Fruit fly (Drosophila melanogaster) whole organism, embryonic: ENCODE results near the gene CG14395.
A peak's percentile ranks its signal among the peaks of the same experiment; 100 is the strongest.

ENCODE experiments used
- Adf1 ChIP-seq: fragments of 200-800 bp; sonication (Bioruptor generic); IDR thresholded peaks from 2 replicates; pipeline ENCODE4 v1.3.6; 2022; ENCODE audit warnings: missing biosample characterization, missing genetic modification characterization
- Antp ChIP-seq: fragments of 200-800 bp; sonication (Bioruptor generic); optimal IDR thresholded peaks from 3 replicates; lab custom pipeline; 2016; ENCODE audit warnings: missing biosample characterization, missing genetic modification characterization
- Bteb2 ChIP-seq: fragments of 200-800 bp; sonication (Bioruptor generic); optimal IDR thresholded peaks from 2 replicates; lab custom pipeline; 2016; ENCODE audit warnings: missing biosample characterization, missing genetic modification characterization
- CG10209 ChIP-seq: fragments of 200-800 bp; sonication (Bioruptor generic); optimal IDR thresholded peaks from 3 replicates; lab custom pipeline; 2017; ENCODE audit warnings: missing biosample characterization, mild to moderate bottlenecking, missing genetic modification characterization, missing genetic modification reagents
- CG10565 ChIP-seq: fragments of 200-800 bp; sonication (Bioruptor generic); optimal IDR thresholded peaks from 3 replicates; lab custom pipeline; 2016; ENCODE audit warnings: missing biosample characterization, mild to moderate bottlenecking, missing genetic modification characterization
- CG11085 ChIP-seq: fragments of 200-800 bp; sonication (Bioruptor generic); IDR thresholded peaks from 2 replicates; pipeline ENCODE4 v1.3.6; 2022; ENCODE audit warnings: missing biosample characterization, missing genetic modification characterization
- CG11696 ChIP-seq: fragments of 200-800 bp; sonication (Bioruptor generic); IDR thresholded peaks from 2 replicates; pipeline ENCODE4 v1.3.6; 2022; ENCODE audit warnings: missing biosample characterization, missing genetic modification characterization
- CG11723 ChIP-seq: fragments of 200-800 bp; sonication (Bioruptor generic); optimal IDR thresholded peaks from 2 replicates; lab custom pipeline; 2017; ENCODE audit warnings: missing biosample characterization, mild to moderate bottlenecking, missing genetic modification characterization
- CG13894 ChIP-seq: fragments of 200-800 bp; sonication (Bioruptor generic); optimal IDR thresholded peaks from 3 replicates; lab custom pipeline; 2018; ENCODE audit warnings: missing biosample characterization, mild to moderate bottlenecking, missing genetic modification characterization, moderate library complexity
- CG14667 ChIP-seq: fragments of 200-800 bp; sonication (Bioruptor generic); IDR thresholded peaks from 2 replicates; pipeline ENCODE4 v1.3.6; 2022; ENCODE audit warnings: missing biosample characterization, missing genetic modification characterization
- CG15514 ChIP-seq: fragments of 200-800 bp; sonication (Bioruptor generic); optimal IDR thresholded peaks from 3 replicates; lab custom pipeline; 2017; ENCODE audit warnings: missing biosample characterization, missing genetic modification characterization, mild to moderate bottlenecking, moderate library complexity, missing genetic modification reagents
- CG17186 ChIP-seq: fragments of 200-800 bp; sonication (Bioruptor generic); optimal IDR thresholded peaks from 3 replicates; lab custom pipeline; 2017; ENCODE audit warnings: missing biosample characterization, missing genetic modification reagents, missing genetic modification characterization
- CG2129 ChIP-seq: fragments of 200-800 bp; sonication (Bioruptor generic); IDR thresholded peaks from 2 replicates; pipeline ENCODE4 v1.3.6; 2022; ENCODE audit warnings: missing biosample characterization, missing genetic modification characterization; ENCODE audit not compliant: partially characterized antibody
- CG2202 ChIP-seq: fragments of 200-800 bp; sonication (Bioruptor generic); optimal IDR thresholded peaks from 2 replicates; lab custom pipeline; 2018; ENCODE audit warnings: missing biosample characterization, mild to moderate bottlenecking, missing genetic modification characterization
- CG2889 ChIP-seq: fragments of 200-800 bp; sonication (Bioruptor generic); IDR thresholded peaks from 3 replicates; pipeline ENCODE4 v1.3.6; 2022; ENCODE audit warnings: missing biosample characterization, missing genetic modification characterization
- CG33213 ChIP-seq: fragments of 200-800 bp; sonication (Bioruptor generic); optimal IDR thresholded peaks from 3 replicates; lab custom pipeline; 2016; ENCODE audit warnings: missing biosample characterization, missing genetic modification characterization
- CG3838 ChIP-seq: fragments of 200-800 bp; sonication (Bioruptor generic); optimal IDR thresholded peaks from 3 replicates; lab custom pipeline; 2016; ENCODE audit warnings: missing biosample characterization, missing genetic modification characterization
- CG42726 ChIP-seq: fragments of 200-800 bp; sonication (Bioruptor generic); IDR thresholded peaks from 2 replicates; pipeline ENCODE4 v1.3.6; 2022; ENCODE audit warnings: missing biosample characterization, missing genetic modification characterization; ENCODE audit not compliant: partially characterized antibody
- CG4328 ChIP-seq: fragments of 200-800 bp; sonication (Bioruptor generic); optimal IDR thresholded peaks from 3 replicates; lab custom pipeline; 2017; ENCODE audit warnings: missing biosample characterization, missing genetic modification reagents, missing genetic modification characterization
- CG43689 ChIP-seq: fragments of 200-800 bp; sonication (Bioruptor generic); IDR thresholded peaks from 2 replicates; pipeline ENCODE4 v1.3.6; 2022; ENCODE audit warnings: missing biosample characterization, missing genetic modification characterization
- CG4617 ChIP-seq: fragments of 200-800 bp; sonication (Bioruptor generic); optimal IDR thresholded peaks from 3 replicates; lab custom pipeline; 2016; ENCODE audit warnings: missing biosample characterization, missing genetic modification characterization, borderline replicate concordance
- CG4854 ChIP-seq: fragments of 200-800 bp; sonication (Bioruptor generic); optimal IDR thresholded peaks from 2 replicates; lab custom pipeline; 2016; ENCODE audit warnings: missing biosample characterization, missing genetic modification characterization, inconsistent platforms
- CG6272 ChIP-seq: fragments of 200-800 bp; sonication (Bioruptor generic); IDR thresholded peaks from 2 replicates; pipeline ENCODE4 v1.3.6; 2022; ENCODE audit warnings: missing biosample characterization, missing genetic modification characterization
- CG8388 ChIP-seq: fragments of 200-800 bp; sonication (Bioruptor generic); optimal IDR thresholded peaks from 2 replicates; lab custom pipeline; 2019; ENCODE audit warnings: missing biosample characterization, mild to moderate bottlenecking, missing genetic modification characterization, moderate library complexity
- CG9609 ChIP-seq: fragments of 200-800 bp; sonication (Bioruptor generic); optimal IDR thresholded peaks from 3 replicates; lab custom pipeline; 2016; ENCODE audit warnings: missing biosample characterization, missing genetic modification characterization
- CkIIα-i1 ChIP-seq: fragments of 200-800 bp; sonication (Bioruptor generic); IDR thresholded peaks from 2 replicates; pipeline ENCODE4 v1.3.6; 2022; ENCODE audit warnings: missing biosample characterization, missing genetic modification characterization
- Dbx ChIP-seq: fragments of 200-800 bp; sonication (Bioruptor generic); IDR thresholded peaks from 3 replicates; pipeline ENCODE4 v1.3.6; 2022; ENCODE audit warnings: missing biosample characterization, missing genetic modification characterization
- Dip2 ChIP-seq: fragments of 200-800 bp; sonication (Bioruptor generic); IDR thresholded peaks from 2 replicates; pipeline ENCODE4 v1.3.6; 2022; ENCODE audit warnings: missing biosample characterization, missing genetic modification characterization
- E2f2 ChIP-seq: fragments of 200-800 bp; sonication (Bioruptor generic); IDR thresholded peaks from 2 replicates; pipeline ENCODE4 v1.3.6; 2022; ENCODE audit warnings: missing biosample characterization, missing genetic modification characterization
- Elba2 ChIP-seq: fragments of 200-800 bp; sonication (Bioruptor generic); optimal IDR thresholded peaks from 3 replicates; lab custom pipeline; 2016; ENCODE audit warnings: missing biosample characterization, missing genetic modification characterization
- Lim3 ChIP-seq: fragments of 200-800 bp; sonication (Bioruptor generic); IDR thresholded peaks from 2 replicates; pipeline ENCODE4 v1.3.6; 2022; ENCODE audit warnings: missing biosample characterization, missing genetic modification characterization
- Lpt ChIP-seq: fragments of >200 bp; optimal IDR thresholded peaks from 2 replicates; lab custom pipeline; 2018; ENCODE audit warnings: missing biosample characterization, missing genetic modification characterization
- Mrtf ChIP-seq: fragments of 200-800 bp; sonication (Bioruptor generic); IDR thresholded peaks from 3 replicates; pipeline ENCODE4 v1.3.6; 2022; ENCODE audit warnings: missing biosample characterization, missing genetic modification characterization
- PHDP ChIP-seq: fragments of 200-800 bp; sonication (Bioruptor generic); optimal IDR thresholded peaks from 3 replicates; lab custom pipeline; 2018; ENCODE audit warnings: missing biosample characterization, mild to moderate bottlenecking, missing genetic modification characterization, moderate library complexity
- amos ChIP-seq: fragments of 200-800 bp; sonication (Bioruptor generic); IDR thresholded peaks from 2 replicates; pipeline ENCODE4 v1.3.6; 2022; ENCODE audit warnings: missing biosample characterization, missing genetic modification characterization; ENCODE audit not compliant: partially characterized antibody
- cad ChIP-seq: fragments of >200 bp; optimal IDR thresholded peaks from 2 replicates; lab custom pipeline; 2017; ENCODE audit warnings: missing biosample characterization, missing genetic modification characterization
- ems ChIP-seq: fragments of 200-800 bp; sonication (Bioruptor generic); optimal IDR thresholded peaks from 3 replicates; lab custom pipeline; 2016; ENCODE audit warnings: missing biosample characterization, missing genetic modification characterization
- fd64A ChIP-seq: fragments of 200-800 bp; sonication (Bioruptor generic); optimal IDR thresholded peaks from 3 replicates; lab custom pipeline; 2018; ENCODE audit warnings: missing biosample characterization, mild to moderate bottlenecking, missing genetic modification characterization
- inv ChIP-seq: fragments of 200-800 bp; sonication (Bioruptor generic); IDR thresholded peaks from 2 replicates; pipeline ENCODE4 v1.3.6; 2022; ENCODE audit warnings: missing biosample characterization, missing genetic modification characterization; ENCODE audit not compliant: partially characterized antibody
- klu ChIP-seq: fragments of 200-800 bp; sonication (Bioruptor generic); IDR thresholded peaks from 2 replicates; pipeline ENCODE4 v1.3.6; 2022; ENCODE audit warnings: missing biosample characterization, missing genetic modification characterization
- lbe ChIP-seq: fragments of 200-800 bp; sonication (Bioruptor generic); optimal IDR thresholded peaks from 2 replicates; lab custom pipeline; 2016; ENCODE audit warnings: missing biosample characterization, mild to moderate bottlenecking, missing genetic modification characterization
- maf-S ChIP-seq: fragments of 200-800 bp; sonication (Bioruptor generic); optimal IDR thresholded peaks from 2 replicates; lab custom pipeline; 2016; ENCODE audit warnings: missing biosample characterization, missing genetic modification characterization
- oc ChIP-seq: fragments of 200-800 bp; sonication (Bioruptor generic); optimal IDR thresholded peaks from 2 replicates; lab custom pipeline; 2018; ENCODE audit warnings: missing biosample characterization, mild to moderate bottlenecking, missing genetic modification characterization, moderate library complexity
- ranshi ChIP-seq: fragments of 200-800 bp; sonication (Bioruptor generic); IDR thresholded peaks from 2 replicates; pipeline ENCODE4 v1.3.6; 2022; ENCODE audit warnings: missing biosample characterization, missing genetic modification characterization
- run ChIP-seq: fragments of 200-800 bp; sonication (Bioruptor generic); optimal IDR thresholded peaks from 3 replicates; lab custom pipeline; 2018; ENCODE audit warnings: missing biosample characterization, mild to moderate bottlenecking, missing genetic modification characterization
- salm ChIP-seq: fragments of 200-800 bp; sonication (Bioruptor generic); optimal IDR thresholded peaks from 2 replicates; lab custom pipeline; 2018; ENCODE audit warnings: missing biosample characterization, mild to moderate bottlenecking, missing genetic modification characterization
- scrt ChIP-seq: fragments of 200-800 bp; sonication (Bioruptor generic); optimal IDR thresholded peaks from 2 replicates; lab custom pipeline; 2018; ENCODE audit warnings: missing biosample characterization, mild to moderate bottlenecking, missing genetic modification characterization, moderate library complexity
- slou ChIP-seq: fragments of 200-800 bp; sonication (Bioruptor generic); optimal IDR thresholded peaks from 3 replicates; lab custom pipeline; 2016; ENCODE audit warnings: missing biosample characterization, missing genetic modification characterization
- sna ChIP-seq: fragments of 200-800 bp; sonication (Bioruptor generic); IDR thresholded peaks from 2 replicates; pipeline ENCODE4 v1.3.6; 2022; ENCODE audit warnings: missing biosample characterization, missing genetic modification characterization; ENCODE audit not compliant: partially characterized antibody
- sob ChIP-seq: fragments of 200-800 bp; sonication (Bioruptor generic); IDR thresholded peaks from 2 replicates; pipeline ENCODE4 v1.3.6; 2022; ENCODE audit warnings: missing biosample characterization, missing genetic modification characterization
- sr ChIP-seq: fragments of 200-800 bp; sonication (Bioruptor generic); IDR thresholded peaks from 3 replicates; pipeline ENCODE4 v1.3.6; 2022; ENCODE audit warnings: missing biosample characterization, missing genetic modification characterization

CG14395 gene

DNA sequence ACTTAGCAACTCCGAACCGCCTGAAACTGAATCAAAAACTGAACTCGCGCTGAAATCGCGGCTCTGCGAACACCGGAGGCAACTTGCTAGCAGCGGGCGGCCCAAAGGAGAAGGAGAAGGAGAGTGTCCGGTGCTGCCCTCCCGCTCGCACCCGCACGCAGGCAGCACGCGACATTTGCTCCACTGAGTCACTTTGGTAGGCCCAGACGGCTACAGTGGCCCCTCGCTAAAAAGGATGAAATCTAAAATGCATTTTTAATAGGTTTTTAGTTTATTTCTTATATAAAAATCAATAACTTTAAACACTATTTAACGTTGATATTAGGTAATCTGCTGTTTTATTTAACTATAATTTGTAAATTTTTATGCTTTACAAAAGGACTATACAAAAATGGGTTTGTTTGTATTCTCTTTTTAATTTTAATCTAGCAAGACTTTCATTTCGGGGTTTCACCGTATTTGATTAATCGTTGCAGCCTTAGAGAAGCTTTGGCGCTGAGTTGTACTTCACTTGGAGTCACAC, 59.8 kb downstream of the CG14395 start, which contains the start of gene Men (continued):
- TF ChIP-seq PHDP (tag; lab: Kevin White, UChicago) (peak; percentile 49), lbe (GFP tag; lab: Kevin White, UChicago) (no peak), oc (tag; lab: Kevin White, UChicago) (peak; percentile 41), sr (no peak), Mrtf (GFP tag; lab: Robert Waterston, UW) (0 out of 3 replicates have a peak, but pooled peaks have one; percentile 20), cad (no peak), CG10209 (GFP tag; lab: Kevin White, UChicago) (peak; percentile 43), slou (GFP tag; lab: Kevin White, UChicago) (no peak), Lim3 (no peak), CG9609 (no peak), E2f2 (GFP tag; lab: Robert Waterston, UW) (peak; percentile 50; the same call in 1 of the 2 replicates), Lpt (GFP tag; lab: Kevin White, UChicago) (no peak), CkIIα-i1 (GFP tag; lab: Robert Waterston, UW) (no peak), amos (GFP tag; lab: Robert Waterston, UW) (no peak), fd64A (GFP tag; lab: Kevin White, UChicago) (no peak), CG10565 (GFP tag; lab: Kevin White, UChicago) (no peak), CG4328 (GFP tag; lab: Kevin White, UChicago) (no peak), CG43689 (GFP tag; lab: Robert Waterston, UW) (no peak), ems (GFP tag; lab: Kevin White, UChicago) (peak; percentile 19), CG4617 (GFP tag; lab: Kevin White, UChicago) (no peak), salm (tag; lab: Kevin White, UChicago) (peak; percentile 49), maf-S (no peak), CG33213 (GFP tag; lab: Kevin White, UChicago) (no peak), Dip2 (GFP tag; lab: Robert Waterston, UW) (no peak), Bteb2 (GFP tag; lab: Kevin White, UChicago) (no peak), CG4854 (no peak), CG14667 (GFP tag; lab: Robert Waterston, UW) (no peak), sna (GFP tag; lab: Robert Waterston, UW) (no peak), ranshi (GFP tag; lab: Robert Waterston, UW) (peak; percentile 65), CG2202 (peak; percentile 7), sob (GFP tag; lab: Robert Waterston, UW) (peak; percentile 60; the same call in 1 of the 2 replicates), CG17186 (GFP tag; lab: Kevin White, UChicago) (no peak), CG2129 (GFP tag; lab: Robert Waterston, UW) (no peak), CG3838 (GFP tag; lab: Kevin White, UChicago) (no peak), CG6272 (no peak), CG11723 (GFP tag; lab: Kevin White, UChicago) (no peak), inv (GFP tag; lab: Robert Waterston, UW) (no peak), CG2889 (GFP tag; lab: Robert Waterston, UW) (no peak), Elba2 (GFP tag; lab: Kevin White, UChicago) (no peak), CG13894 (tag; lab: Kevin White, UChicago) (peak; percentile 27), CG15514 (GFP tag; lab: Kevin White, UChicago) (peak; percentile 1), CG11696 (GFP tag; lab: Robert Waterston, UW) (0 out of 2 replicates have a peak, but pooled peaks have one; percentile 8), CG11085 (GFP tag; lab: Robert Waterston, UW) (no peak), klu (GFP tag; lab: Robert Waterston, UW) (peak; percentile 47; the same call in 1 of the 2 replicates), Adf1 (GFP tag; lab: Robert Waterston, UW) (peak; percentile 7; the same call in 1 of the 2 replicates), CG8388 (GFP tag; lab: Kevin White, UChicago) (peak; percentile 71), Dbx (GFP tag; lab: Robert Waterston, UW) (no peak), run (tag; lab: Kevin White, UChicago) (peak; percentile 31), Antp (GFP tag; lab: Kevin White, UChicago) (no peak), CG42726 (GFP tag; lab: Robert Waterston, UW) (no peak), scrt (peak; percentile 5)
